Worm (Caenorhabditis elegans): ENCODE data around the gene C50E3.5.

ce11 chrV:7590454-7590853 is 2.7 kb downstream of the C50E3.5 start, which contains the start of gene C50E3.6:
- TF ChIP-seq dao-5 (tag; optimal IDR thresholded peaks at IDR 0.05) (no peak), him-1 (tag; optimal IDR thresholded peaks at IDR 0.05) (no peak), W03F9.2 (tag; optimal IDR thresholded peaks at IDR 0.05) (no peak)
